Worm (Caenorhabditis elegans) whole organism, L3 larva: ENCODE data around the gene zip-11.
"Not testable (repeated sequence)": the region's sequence is repeated elsewhere in the genome, so short reads cannot be mapped to it uniquely, and the experiment has no call there.

ENCODE experiments used
- elt-1 ChIP-seq: fragments of 150-350 bp; optimal IDR thresholded peaks from 2 replicates; lab custom pipeline; 2014; ENCODE audit warnings: missing biosample characterization, missing genetic modification characterization
- elt-2 ChIP-seq: sonication (generic microtip); optimal IDR thresholded peaks from 2 replicates; lab custom pipeline; 2016; ENCODE audit warnings: missing genetic modification reagents, mild to moderate bottlenecking, missing genetic modification characterization, missing compliant biosample characterization
- eor-1 ChIP-seq, 2 experiments: fragments of 150-350 bp; optimal IDR thresholded peaks; 2 replicates each; lab custom pipeline; 2014 to 2018; ENCODE audit warnings: missing biosample characterization in 2 of 2, missing genetic modification characterization in 2 of 2
- jun-1 ChIP-seq: fragments of 150-350 bp; optimal IDR thresholded peaks from 2 replicates; lab custom pipeline; 2014; ENCODE audit warnings: missing biosample characterization, missing genetic modification reagents, missing genetic modification characterization
- nhr-12 ChIP-seq: fragments of 150-350 bp; optimal IDR thresholded peaks from 2 replicates; lab custom pipeline; 2014; ENCODE audit warnings: missing biosample characterization, missing genetic modification characterization
- nhr-237 ChIP-seq: fragments of 150-350 bp; optimal IDR thresholded peaks from 2 replicates; lab custom pipeline; 2014; ENCODE audit warnings: missing biosample characterization, missing genetic modification characterization
- nhr-25 ChIP-seq: sonication (generic microtip); optimal IDR thresholded peaks from 2 replicates; lab custom pipeline; 2017; ENCODE audit warnings: missing biosample characterization, missing genetic modification characterization
- nhr-28 ChIP-seq: fragments of 150-350 bp; optimal IDR thresholded peaks from 2 replicates; lab custom pipeline; 2014; ENCODE audit warnings: missing biosample characterization, missing genetic modification characterization
- nhr-67 ChIP-seq: fragments of 150-350 bp; optimal IDR thresholded peaks from 2 replicates; lab custom pipeline; 2014; ENCODE audit warnings: missing biosample characterization, missing genetic modification characterization
- sea-2 ChIP-seq: fragments of 150-350 bp; sonication (generic microtip); optimal IDR thresholded peaks from 4 replicates; lab custom pipeline; 2014; ENCODE audit warnings: missing biosample characterization, missing genetic modification reagents, missing genetic modification characterization
- skn-1 ChIP-seq: fragments of 150-350 bp; optimal IDR thresholded peaks from 2 replicates; lab custom pipeline; 2014; ENCODE audit warnings: missing biosample characterization, missing genetic modification characterization
- unc-62 ChIP-seq: fragments of 150-350 bp; sonication (generic microtip); optimal IDR thresholded peaks from 4 replicates; lab custom pipeline; 2014; ENCODE audit warnings: missing biosample characterization, missing genetic modification reagents, missing genetic modification characterization
- ztf-4 ChIP-seq: fragments of 150-350 bp; optimal IDR thresholded peaks from 2 replicates; lab custom pipeline; 2014; ENCODE audit warnings: missing biosample characterization, missing genetic modification characterization

DNA sequence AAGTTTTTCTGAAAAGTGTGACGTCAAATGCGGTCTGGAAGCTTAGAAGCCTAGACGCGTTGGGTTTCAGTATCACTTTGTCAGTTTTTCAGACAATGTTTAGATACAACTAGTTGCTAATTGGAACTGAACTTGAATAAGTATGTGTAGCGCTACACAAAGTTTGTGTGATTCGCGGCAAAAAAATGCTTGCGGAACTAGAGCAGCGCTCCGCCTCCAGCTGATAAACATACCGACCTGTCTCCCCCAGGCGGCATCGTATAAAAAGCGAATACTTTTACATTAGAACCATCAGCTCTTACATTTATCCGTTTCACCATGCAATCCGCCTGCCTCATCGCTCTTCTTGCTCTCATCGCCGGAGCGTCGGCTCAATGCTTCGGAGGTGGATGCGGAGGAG is 7.4 kb upstream of the zip-11 start, which contains the start of gene idpp-12:
- TF ChIP-seq nhr-237 (tag; lab: Kevin White, UChicago); nhr-25 (tag; lab: Kevin White, UChicago); nhr-28 (tag; lab: Kevin White, UChicago); jun-1 (tag; lab: Kevin White, UChicago); elt-1; nhr-67 (tag; lab: Kevin White, UChicago); skn-1 (tag; lab: Kevin White, UChicago); elt-2 (tag; lab: Kevin White, UChicago); ztf-4 (tag; lab: Kevin White, UChicago); eor-1 (tag; optimal IDR thresholded peaks at IDR 0.05; lab: Kevin White, UChicago); nhr-12; sea-2 (GFP tag; lab: Kevin White, UChicago); unc-62: not testable (repeated sequence)
